Worm (Caenorhabditis elegans) whole organism, L1 larva: Measurements from ENCODE around the gene C46H3.2.

ENCODE experiments used
- C04F5.9 ChIP-seq: sonication (generic microtip); optimal IDR thresholded peaks from 2 replicates; lab custom pipeline; 2016; ENCODE audit warnings: missing genetic modification characterization, missing compliant biosample characterization
- C34B4.2 ChIP-seq: sonication (generic microtip); optimal IDR thresholded peaks from 2 replicates; lab custom pipeline; 2017; ENCODE audit warnings: mild to moderate bottlenecking, missing genetic modification characterization, missing compliant biosample characterization
- F16B12.6 ChIP-seq: fragments of 150-350 bp; optimal IDR thresholded peaks from 2 replicates; lab custom pipeline; 2014; ENCODE audit warnings: missing biosample characterization, missing genetic modification characterization
- ama-1 ChIP-seq: fragments of 150-350 bp; optimal IDR thresholded peaks from 2 replicates; lab custom pipeline; 2014
- blmp-1 ChIP-seq: fragments of 150-350 bp; optimal IDR thresholded peaks from 2 replicates; lab custom pipeline; 2014; ENCODE audit warnings: missing biosample characterization, missing genetic modification characterization
- ceh-8 ChIP-seq: fragments of 200-800 bp; sonication (Bioruptor generic); optimal IDR thresholded peaks from 2 replicates; lab custom pipeline; 2018; ENCODE audit warnings: mild to moderate bottlenecking, missing genetic modification characterization, moderate library complexity, missing compliant biosample characterization
- dsc-1 ChIP-seq: sonication (generic microtip); optimal IDR thresholded peaks from 2 replicates; lab custom pipeline; 2016; ENCODE audit warnings: mild to moderate bottlenecking, missing genetic modification characterization, missing compliant biosample characterization
- efl-1 ChIP-seq, 4 experiments: fragments of 150-350 bp; optimal IDR thresholded peaks in 3 of 4; peaks in 1 of 4; 1 replicate in 1 of 4; 2 replicates in 3 of 4; lab custom pipeline; 2014; ENCODE audit warnings: missing biosample characterization in 2 of 4, missing genetic modification characterization in 2 of 4, missing genetic modification reagents in 2 of 4
- efl-3 ChIP-seq: fragments of 200-800 bp; sonication (Bioruptor generic); optimal IDR thresholded peaks from 2 replicates; lab custom pipeline; 2018; ENCODE audit warnings: mild to moderate bottlenecking, missing genetic modification characterization, missing compliant biosample characterization
- elt-2 ChIP-seq: sonication (generic microtip); optimal IDR thresholded peaks from 2 replicates; lab custom pipeline; 2016; ENCODE audit warnings: missing genetic modification characterization, mild to moderate bottlenecking, inconsistent platforms, missing compliant biosample characterization, missing genetic modification reagents
- elt-3 ChIP-seq, 6 experiments: fragments of 150-350 bp in 1 of 6; sonication (generic microtip); optimal IDR thresholded peaks; 2 replicates each; lab custom pipeline; 2017 to 2018; ENCODE audit warnings: missing biosample characterization in 6 of 6, missing genetic modification characterization in 6 of 6, inconsistent platforms in 1 of 6
- fkh-10 ChIP-seq: sonication (generic microtip); optimal IDR thresholded peaks from 2 replicates; lab custom pipeline; 2017; ENCODE audit warnings: missing biosample characterization, missing genetic modification reagents, missing genetic modification characterization
- fos-1 ChIP-seq: fragments of 150-350 bp; optimal IDR thresholded peaks from 2 replicates; lab custom pipeline; 2014; ENCODE audit warnings: missing biosample characterization, missing genetic modification characterization
- hlh-4 ChIP-seq: sonication (generic microtip); optimal IDR thresholded peaks from 2 replicates; lab custom pipeline; 2016; ENCODE audit warnings: mild to moderate bottlenecking, missing genetic modification characterization, missing compliant biosample characterization
- lin-39 ChIP-seq: fragments of 150-350 bp; optimal IDR thresholded peaks from 2 replicates; lab custom pipeline; 2014; ENCODE audit warnings: missing biosample characterization, missing genetic modification reagents, missing genetic modification characterization
- lir-3 ChIP-seq: sonication (generic microtip); optimal IDR thresholded peaks from 2 replicates; lab custom pipeline; 2016; ENCODE audit warnings: mild to moderate bottlenecking, missing genetic modification characterization, moderate library complexity, missing compliant biosample characterization; ENCODE audit not compliant: poor library complexity
- mab-9 ChIP-seq: fragments of 200-800 bp; sonication (Bioruptor generic); IDR thresholded peaks from 2 replicates; pipeline ENCODE4 v1.3.6; 2022; ENCODE audit warnings: missing genetic modification reagents, missing genetic modification characterization, missing compliant biosample characterization
- nhr-237 ChIP-seq: fragments of 150-350 bp; optimal IDR thresholded peaks from 2 replicates; lab custom pipeline; 2014; ENCODE audit warnings: missing biosample characterization, missing genetic modification characterization
- nhr-71 ChIP-seq: sonication (generic microtip); optimal IDR thresholded peaks from 2 replicates; lab custom pipeline; 2016; ENCODE audit warnings: mild to moderate bottlenecking, missing genetic modification characterization, moderate library complexity, missing compliant biosample characterization
- nhr-76 ChIP-seq: sonication (generic microtip); optimal IDR thresholded peaks from 2 replicates; lab custom pipeline; 2017; ENCODE audit warnings: missing biosample characterization, missing genetic modification characterization
- nhr-77 ChIP-seq: fragments of 150-350 bp; optimal IDR thresholded peaks from 2 replicates; lab custom pipeline; 2014; ENCODE audit warnings: missing biosample characterization, missing genetic modification characterization
- nhr-84 ChIP-seq: sonication (generic microtip); optimal IDR thresholded peaks from 2 replicates; lab custom pipeline; 2017; ENCODE audit warnings: missing biosample characterization, missing genetic modification characterization
- nhr-85 ChIP-seq: sonication (generic microtip); peaks from one replicate; lab custom pipeline; 2016; ENCODE audit warnings: missing genetic modification characterization, inconsistent platforms, missing compliant biosample characterization
- pag-3 ChIP-seq: sonication (generic microtip); optimal IDR thresholded peaks from 2 replicates; lab custom pipeline; 2017; ENCODE audit warnings: missing genetic modification characterization, mild to moderate bottlenecking, missing compliant biosample characterization, antibody characterized with exemption, borderline replicate concordance; ENCODE audit not compliant: insufficient read depth
- pax-3 ChIP-seq: fragments of 200-800 bp; sonication (Bioruptor generic); optimal IDR thresholded peaks from 2 replicates; lab custom pipeline; 2018; ENCODE audit warnings: mild to moderate bottlenecking, missing genetic modification characterization, moderate library complexity, missing compliant biosample characterization
- snpc-4 ChIP-seq: fragments of 150-350 bp; optimal IDR thresholded peaks from 2 replicates; lab custom pipeline; 2014; ENCODE audit warnings: missing biosample characterization, missing genetic modification characterization
- snu-23 ChIP-seq: sonication (generic microtip); optimal IDR thresholded peaks from 2 replicates; lab custom pipeline; 2016; ENCODE audit warnings: missing genetic modification characterization, missing compliant biosample characterization
- sup-37 ChIP-seq: fragments of 200-800 bp; sonication (Bioruptor generic); optimal IDR thresholded peaks from 2 replicates; lab custom pipeline; 2018; ENCODE audit warnings: mild to moderate bottlenecking, missing genetic modification characterization, missing compliant biosample characterization
- tlp-1 ChIP-seq: fragments of 150-350 bp; optimal IDR thresholded peaks from 2 replicates; lab custom pipeline; 2014; ENCODE audit warnings: missing biosample characterization, missing genetic modification characterization
- unc-130 ChIP-seq: fragments of 150-350 bp; optimal IDR thresholded peaks from 2 replicates; lab custom pipeline; 2017; ENCODE audit warnings: missing biosample characterization, missing genetic modification characterization, inconsistent platforms
- xbp-1 ChIP-seq: sonication (generic microtip); optimal IDR thresholded peaks from 2 replicates; lab custom pipeline; 2016; ENCODE audit warnings: missing genetic modification characterization, missing compliant biosample characterization
- zag-1 ChIP-seq: fragments of 150-350 bp; optimal IDR thresholded peaks from 2 replicates; lab custom pipeline; 2014; ENCODE audit warnings: missing biosample characterization, missing genetic modification characterization

The C46H3.2 gene

DNA sequence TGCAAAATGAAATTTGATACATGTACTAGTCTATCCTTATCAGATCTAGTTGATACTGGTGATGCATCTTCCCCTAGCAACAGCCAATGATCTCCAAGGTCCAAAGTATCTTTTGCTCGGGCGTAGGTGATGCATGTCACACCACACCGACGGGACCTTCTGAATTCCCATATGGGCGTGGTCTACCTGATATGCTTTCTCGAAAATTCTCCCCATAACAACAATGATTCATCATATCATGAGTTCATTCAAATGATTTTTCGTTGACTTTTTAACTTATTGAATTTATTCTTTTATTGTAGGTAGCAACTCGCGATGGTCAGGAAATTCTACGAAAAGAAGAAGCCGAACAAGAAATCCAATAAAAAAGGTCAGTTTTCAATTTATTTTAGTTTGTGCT, 21.5 kb downstream of the C46H3.2 start, which contains the start of gene C46H3.1:
C46H3.1 (plus strand) TSS at position 301 of the 400 bp plus-strand sequence.
- TF ChIP-seq ceh-8 (GFP tag; lab: Kevin White, UChicago): no peak
- TF ChIP-seq sup-37 (GFP tag; lab: Kevin White, UChicago): no peak
- TF ChIP-seq fkh-10: peak; percentile 36

DNA sequence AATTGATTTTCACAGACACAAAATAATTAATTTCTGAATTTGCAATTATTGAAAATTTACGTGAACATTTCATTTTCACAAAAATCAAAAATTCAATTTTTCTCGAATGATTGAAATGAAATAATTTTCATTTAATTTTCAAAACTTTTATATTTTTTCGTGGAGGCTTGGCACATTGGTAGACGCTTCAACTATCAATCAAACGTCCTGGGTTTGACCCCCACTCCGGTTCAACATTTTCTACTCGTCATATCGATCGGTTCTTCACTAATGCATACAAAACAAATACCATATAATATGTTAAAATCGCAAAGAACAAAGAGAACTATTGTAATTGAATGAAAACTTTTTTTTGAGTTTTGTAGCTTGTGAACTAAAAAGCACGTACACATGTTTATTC, 22.6 kb downstream of the C46H3.2 start:
- TF ChIP-seq ama-1 (lab: Kevin White, UChicago): no peak
- no peak for TF ChIP-seq zag-1 (tag; lab: Kevin White, UChicago)
- no peak for TF ChIP-seq lir-3 (tag; lab: Kevin White, UChicago)

DNA sequence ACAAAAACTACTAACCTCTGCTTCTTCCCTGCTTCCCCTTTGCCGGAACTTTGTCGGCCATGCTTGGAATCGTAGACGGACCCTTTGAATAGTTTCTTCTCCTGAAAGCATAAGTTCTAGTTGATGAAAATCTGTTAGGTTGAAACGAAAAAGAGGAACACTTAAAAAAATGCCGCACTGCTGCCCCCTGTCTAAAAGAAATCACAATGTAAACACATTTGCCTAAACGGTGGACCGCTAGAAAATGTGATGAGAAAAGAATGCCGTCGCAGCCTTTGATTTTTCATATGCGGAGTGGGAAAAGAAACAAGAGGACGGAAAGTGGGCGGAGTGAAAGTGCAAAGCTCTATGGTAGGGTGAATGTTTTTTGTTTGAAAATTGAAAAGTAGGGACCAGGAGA, 24.5 kb downstream of the C46H3.2 start, which contains the start of gene T13G4.7:
T13G4.7 (minus strand) TSS at position 101 of the 400 bp plus-strand sequence.
- no peak for TF ChIP-seq fos-1 (tag; lab: Kevin White, UChicago)
- no peak for TF ChIP-seq nhr-71 (tag; lab: Kevin White, UChicago)
- TF ChIP-seq tlp-1 (tag; lab: Kevin White, UChicago): no peak
- TF ChIP-seq pag-3 (tag; lab: Kevin White, UChicago): no peak
- TF ChIP-seq hlh-4 (tag; lab: Kevin White, UChicago): no peak
- no peak for TF ChIP-seq lin-39 (tag; lab: Kevin White, UChicago)
- no peak for TF ChIP-seq blmp-1 (tag; lab: Kevin White, UChicago)
- no peak for TF ChIP-seq pax-3 (tag; lab: Kevin White, UChicago)
- TF ChIP-seq nhr-76: no peak
- no peak for TF ChIP-seq dsc-1 (tag; lab: Kevin White, UChicago)

DNA sequence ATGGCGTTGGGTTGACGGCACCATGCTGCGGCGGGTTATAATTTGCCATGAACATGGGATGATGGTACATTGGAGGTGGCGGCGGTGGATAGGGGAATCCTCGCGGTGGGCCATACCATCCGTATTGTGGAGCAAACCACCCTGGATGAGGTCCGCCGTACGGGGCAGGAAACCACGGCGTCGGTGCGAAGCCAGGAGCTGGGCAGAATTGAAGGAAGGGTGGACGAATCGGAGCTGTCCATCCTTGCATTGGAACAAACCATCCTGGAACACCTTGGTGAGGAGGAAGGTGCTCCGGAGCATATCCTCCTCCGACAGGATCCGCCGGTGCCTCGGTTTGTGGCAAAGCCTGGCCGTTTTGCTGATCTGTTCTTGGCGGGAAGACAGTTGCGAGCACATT, 27.9 kb downstream of the C46H3.2 start:
- TF ChIP-seq efl-1 (optimal IDR thresholded peaks at IDR 0.05; lab: Kevin White, UChicago) (no peak), efl-1 (GFP tag; optimal IDR thresholded peaks at IDR 0.05 in 1 of 2; lab: Kevin White, UChicago) (peak in 1 of 2 experiments; percentile 22), F16B12.6 (tag; lab: Kevin White, UChicago) (no peak)
- TF ChIP-seq, all 84 proteins: peak for 1

DNA sequence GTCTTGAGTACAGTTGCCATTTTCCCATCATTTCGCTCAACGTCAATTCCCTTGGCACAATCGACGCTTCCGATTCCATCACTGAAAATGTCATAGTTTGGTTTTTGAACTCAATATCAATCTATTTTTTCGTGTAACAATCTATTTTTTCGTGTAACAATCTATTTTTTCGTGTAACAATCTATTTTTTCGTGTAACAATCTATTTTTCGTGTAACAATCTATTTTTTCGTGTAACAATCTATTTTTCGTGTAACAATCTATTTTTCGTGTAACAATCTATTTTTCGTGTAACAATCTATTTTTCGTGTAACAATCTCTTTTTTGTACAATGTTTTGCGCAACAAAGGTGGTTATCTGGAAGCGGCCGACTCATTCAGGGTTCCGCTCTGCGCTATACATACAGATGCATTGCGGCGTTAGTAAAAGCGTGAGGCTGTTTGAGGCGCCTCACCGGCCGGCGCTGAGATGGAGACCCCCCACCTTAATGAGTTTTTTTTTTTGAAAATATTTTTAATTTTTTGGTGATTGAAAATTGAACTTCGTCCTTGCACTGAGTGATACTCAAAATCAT, 35.3 kb downstream of the C46H3.2 start:
- peak; percentile 68 for TF ChIP-seq snpc-4 (tag; lab: Kevin White, UChicago)

DNA sequence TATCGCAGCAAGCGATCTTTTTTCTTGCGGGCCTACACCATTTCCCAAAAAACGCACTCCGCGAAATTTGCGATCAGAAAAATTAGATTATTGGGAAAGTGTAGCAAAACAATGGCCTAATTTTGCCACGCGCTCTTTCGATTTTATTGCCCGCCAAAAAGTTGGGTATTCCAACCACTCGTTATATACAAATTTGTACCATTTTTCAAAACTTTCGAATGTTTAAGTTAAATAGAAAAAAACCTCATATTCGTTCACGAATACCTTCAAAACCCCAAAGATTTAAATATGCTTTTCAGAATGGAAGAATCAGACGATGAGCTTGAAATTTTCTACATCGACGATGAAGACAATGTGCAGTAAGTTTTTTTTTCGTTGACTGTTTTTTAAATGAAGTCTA, 37.7 kb downstream of the C46H3.2 start, which contains the start of gene T13G4.1:
T13G4.1 (plus strand) TSS at position 301 of the 400 bp plus-strand sequence.
- TF ChIP-seq snu-23 (GFP tag; lab: Kevin White, UChicago) (no peak), F16B12.6 (tag; lab: Kevin White, UChicago) (no peak), efl-3 (no peak), nhr-85 (tag; lab: Kevin White, UChicago) (no peak), sup-37 (GFP tag; lab: Kevin White, UChicago) (no peak), tlp-1 (tag; lab: Kevin White, UChicago) (no peak), nhr-84 (tag; lab: Kevin White, UChicago) (no peak), C34B4.2 (tag; lab: Kevin White, UChicago) (no peak), xbp-1 (tag; lab: Kevin White, UChicago) (no peak), elt-3 (tag; optimal IDR thresholded peaks at IDR 0.05; lab: Kevin White, UChicago) (no peak), C04F5.9 (tag; lab: Kevin White, UChicago) (no peak), nhr-77 (tag; lab: Kevin White, UChicago) (no peak), mab-9 (GFP tag; lab: Robert Waterston, UW) (no peak), elt-2 (tag; lab: Kevin White, UChicago) (no peak), nhr-237 (tag; lab: Kevin White, UChicago) (no peak), unc-130 (tag; lab: Kevin White, UChicago) (no peak), pag-3 (tag; lab: Kevin White, UChicago) (no peak), ama-1 (lab: Kevin White, UChicago) (no peak)
